In the genomic region with DNA sequence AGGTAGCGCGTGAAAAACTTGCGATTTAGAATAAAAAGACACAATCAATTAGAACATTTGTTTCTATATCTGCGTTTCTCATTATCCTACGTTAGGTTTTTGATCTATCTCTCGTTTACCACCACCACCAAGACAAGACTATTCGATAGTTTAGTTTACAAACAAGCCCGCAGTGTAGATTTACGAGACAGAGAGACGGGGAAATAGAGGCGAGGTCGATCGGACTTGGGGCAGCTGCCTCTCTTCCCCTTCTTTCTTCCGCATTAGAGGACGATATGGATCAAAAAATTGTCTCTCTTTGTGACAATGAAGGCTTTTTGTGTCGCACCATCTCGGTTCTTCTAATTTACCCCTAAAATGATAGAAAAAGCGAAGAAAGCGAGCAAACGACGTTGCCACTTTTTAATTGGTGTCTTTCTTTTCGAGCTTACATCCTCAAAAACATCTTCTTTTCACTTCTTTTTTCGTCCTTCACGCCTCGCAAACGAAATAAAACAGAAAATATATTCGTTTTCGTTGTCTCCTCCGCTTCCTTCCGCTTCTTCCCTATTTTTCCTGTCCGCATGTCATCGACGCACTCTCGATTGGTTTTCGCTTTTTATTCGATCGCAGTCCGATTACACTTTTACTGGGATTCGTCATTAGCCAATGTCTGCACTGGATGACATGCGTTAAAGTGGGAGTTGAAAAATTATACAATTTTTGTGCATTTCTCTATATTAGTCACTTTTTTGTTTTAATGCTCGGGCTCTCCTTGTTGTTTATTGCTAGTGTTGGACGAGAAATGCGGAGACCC, we compare ENCODE assay signal across 8 worm cellular contexts.
TF ChIP-seq lines count a peak whose summit lies in the region.

No protein-coding gene starts in this region.

TF ChIP-seq in whole organism, L1 larva, 84 proteins besides CTCF, POLR2A, EP300 and RAD21 (continues in another document):
- TF ChIP-seq lin-14 (GFP tag; optimal IDR thresholded peaks at IDR 0.05; lab: Kevin White, UChicago) (peak; percentile 78), nhr-28 (tag; optimal IDR thresholded peaks at IDR 0.05; lab: Kevin White, UChicago) (no peak), lir-3 (tag; optimal IDR thresholded peaks at IDR 0.05; lab: Kevin White, UChicago; ENCODE audit: poor library complexity) (no peak), jun-1 (tag; optimal IDR thresholded peaks at IDR 0.05; lab: Kevin White, UChicago) (no peak), ceh-82 (tag; optimal IDR thresholded peaks at IDR 0.05; lab: Kevin White, UChicago) (peak in 1 of 3 experiments; percentile 8), unc-130 (tag; optimal IDR thresholded peaks at IDR 0.05; lab: Kevin White, UChicago) (peak; percentile 5), hpl-2 (GFP tag; optimal IDR thresholded peaks at IDR 0.05; lab: Kevin White, UChicago) (no peak), dpl-1 (GFP tag; optimal IDR thresholded peaks at IDR 0.05; lab: Kevin White, UChicago) (peak in 1 of 3 experiments; percentile 9), mep-1 (tag; optimal IDR thresholded peaks at IDR 0.05; lab: Kevin White, UChicago) (peak; percentile 66)

TF ChIP-seq in whole organism, L2 larva, 48 proteins besides CTCF, POLR2A, EP300 and RAD21:
- TF ChIP-seq elt-1 (tag; optimal IDR thresholded peaks at IDR 0.05; lab: Kevin White, UChicago): no peak
- TF ChIP-seq sem-4 (tag; optimal IDR thresholded peaks at IDR 0.05; lab: Kevin White, UChicago): no peak
- peak in 1 of 2 experiments; percentile 25 for TF ChIP-seq lsy-2 (tag; optimal IDR thresholded peaks at IDR 0.05; lab: Kevin White, UChicago)
- TF ChIP-seq nhr-10 (tag; optimal IDR thresholded peaks at IDR 0.05; lab: Kevin White, UChicago): no peak
- peak; percentile 30 for TF ChIP-seq sma-9 (GFP tag; optimal IDR thresholded peaks at IDR 0.05; lab: Kevin White, UChicago)
- TF ChIP-seq sma-9 (tag; optimal IDR thresholded peaks at IDR 0.05; lab: Kevin White, UChicago): no peak
- peak; percentile 11 for TF ChIP-seq unc-55 (GFP tag; optimal IDR thresholded peaks at IDR 0.05; lab: Kevin White, UChicago)
- TF ChIP-seq C34F6.9 (tag; optimal IDR thresholded peaks at IDR 0.05; lab: Kevin White, UChicago): peak; percentile 26
- peak; percentile 5 for TF ChIP-seq nhr-21 (tag; optimal IDR thresholded peaks at IDR 0.05; lab: Kevin White, UChicago)
- TF ChIP-seq R02D3.7 (tag; optimal IDR thresholded peaks at IDR 0.05; lab: Kevin White, UChicago): no peak

TF ChIP-seq in whole organism, L3 larva, 47 proteins besides CTCF, POLR2A, EP300 and RAD21:
- TF ChIP-seq nhr-25 (tag; optimal IDR thresholded peaks at IDR 0.05; lab: Kevin White, UChicago) (peak; percentile 45), R02D3.7 (tag; optimal IDR thresholded peaks at IDR 0.05; lab: Kevin White, UChicago) (peak; percentile 28), nhr-23 (tag; optimal IDR thresholded peaks at IDR 0.05; lab: Kevin White, UChicago) (peak; percentile 33), ceh-28 (tag; optimal IDR thresholded peaks at IDR 0.05; lab: Kevin White, UChicago) (peak; percentile 49), fkh-2 (tag; optimal IDR thresholded peaks at IDR 0.05; lab: Kevin White, UChicago) (no peak), sea-2 (GFP tag; optimal IDR thresholded peaks at IDR 0.05; lab: Kevin White, UChicago) (no peak), hmg-11 (tag; optimal IDR thresholded peaks at IDR 0.05; lab: Kevin White, UChicago) (peak; percentile 20), pha-4 (tag; optimal IDR thresholded peaks at IDR 0.05; lab: Kevin White, UChicago) (peak; percentile 39)

TF ChIP-seq in whole organism, L4 larva, 104 proteins besides CTCF, POLR2A, EP300 and RAD21:
- TF ChIP-seq aha-1 (tag; lab: Kevin White, UChicago) (peak; percentile 92), mdl-1 (tag; optimal IDR thresholded peaks at IDR 0.05; lab: Kevin White, UChicago) (peak in 1 of 2 experiments; percentile 9), unc-62 (GFP tag; optimal IDR thresholded peaks at IDR 0.05 in 1 of 2; lab: Kevin White, UChicago) (peak in 1 of 2 experiments; percentile 90), unc-62 (tag; optimal IDR thresholded peaks at IDR 0.05; lab: Kevin White, UChicago) (no peak), T20F7.1 (GFP tag; optimal IDR thresholded peaks at IDR 0.05; lab: Kevin White, UChicago) (no peak), mxl-3 (GFP tag; optimal IDR thresholded peaks at IDR 0.05; lab: Kevin White, UChicago) (peak; percentile 45), nhr-28 (tag; optimal IDR thresholded peaks at IDR 0.05; lab: Kevin White, UChicago) (peak; percentile 27), pha-4 (GFP tag; IDR thresholded peaks at IDR 0.05; lab: Robert Waterston, UW) (no peak), pha-4 (tag; optimal IDR thresholded peaks at IDR 0.05; lab: Kevin White, UChicago) (no peak), lim-7 (GFP tag; IDR thresholded peaks at IDR 0.05; lab: Robert Waterston, UW) (no peak)
TF ChIP-seq in whole organism, L4 larva: peak in this region for 5.

TF ChIP-seq in whole organism, early embryonic, 17 proteins besides CTCF, POLR2A, EP300 and RAD21:
- TF ChIP-seq ama-1 (optimal IDR thresholded peaks at IDR 0.05; lab: Kevin White, UChicago): no peak
- TF ChIP-seq hmg-4 (GFP tag; optimal IDR thresholded peaks at IDR 0.05; lab: Kevin White, UChicago): peak; percentile 52

TF ChIP-seq in whole organism, late embryonic, 69 proteins besides CTCF, POLR2A, EP300 and RAD21:
- TF ChIP-seq unc-55 (GFP tag; optimal IDR thresholded peaks at IDR 0.05; lab: Kevin White, UChicago): peak; percentile 67
- no peak for TF ChIP-seq ceh-34 (tag; optimal IDR thresholded peaks at IDR 0.05; lab: Kevin White, UChicago)
- TF ChIP-seq unc-42 (tag; optimal IDR thresholded peaks at IDR 0.05; lab: Kevin White, UChicago): peak; percentile 37
- peak; percentile 28 for TF ChIP-seq nfya-1 (tag; optimal IDR thresholded peaks at IDR 0.05; lab: Kevin White, UChicago)

TF ChIP-seq in whole organism, midembryonic, 9 proteins besides CTCF, POLR2A, EP300 and RAD21:
- TF ChIP-seq ztf-29 (GFP tag; IDR thresholded peaks at IDR 0.05; lab: Robert Waterston, UW) (0 out of 2 replicates have a peak, but pooled peaks have one; percentile 11), ref-1 (GFP tag; conservative IDR thresholded peaks at IDR 0.05; lab: Robert Waterston, UW) (no peak), flt-1 (GFP tag; IDR thresholded peaks at IDR 0.05; lab: Robert Waterston, UW) (no peak), cog-1 (tag; optimal IDR thresholded peaks at IDR 0.05; lab: Kevin White, UChicago) (peak; percentile 55), klf-2 (GFP tag; conservative IDR thresholded peaks at IDR 0.05; lab: Robert Waterston, UW) (no peak), T22C8.4 (GFP tag; IDR thresholded peaks at IDR 0.05; lab: Robert Waterston, UW) (no peak), ztf-23 (GFP tag; IDR thresholded peaks at IDR 0.05; lab: Robert Waterston, UW) (no peak), med-1 (GFP tag; optimal IDR thresholded peaks at IDR 0.05; lab: Kevin White, UChicago; ENCODE audit: insufficient read depth) (no peak), tab-1 (GFP tag; IDR thresholded peaks at IDR 0.05; lab: Robert Waterston, UW) (no peak)

TF ChIP-seq in whole organism, mixed stage, embryonic, 35 proteins besides CTCF, POLR2A, EP300 and RAD21:
- no peak for TF ChIP-seq nhr-237 (tag; optimal IDR thresholded peaks at IDR 0.05; lab: Kevin White, UChicago)
- TF ChIP-seq unc-120 (tag; optimal IDR thresholded peaks at IDR 0.05; lab: Kevin White, UChicago; ENCODE audit: poor library complexity, severe bottlenecking): peak; percentile 38
- peak; percentile 65 for TF ChIP-seq ham-2 (GFP tag; optimal IDR thresholded peaks at IDR 0.05; lab: Kevin White, UChicago)
- TF ChIP-seq zip-8 (tag; optimal IDR thresholded peaks at IDR 0.05; lab: Kevin White, UChicago): no peak
- no peak for TF ChIP-seq bed-3 (GFP tag; optimal IDR thresholded peaks at IDR 0.05; lab: Kevin White, UChicago)
- no peak for TF ChIP-seq M03D4.4 (tag; optimal IDR thresholded peaks at IDR 0.05; lab: Kevin White, UChicago)
- TF ChIP-seq tbx-8 (GFP tag; optimal IDR thresholded peaks at IDR 0.05; lab: Kevin White, UChicago): no peak
- peak; percentile 69 for TF ChIP-seq blmp-1 (tag; optimal IDR thresholded peaks at IDR 0.05; lab: Kevin White, UChicago)
- peak; percentile 39 for TF ChIP-seq ceh-39 (tag; optimal IDR thresholded peaks at IDR 0.05; lab: Kevin White, UChicago)
- peak; percentile 39 for TF ChIP-seq unc-62 (GFP tag; optimal IDR thresholded peaks at IDR 0.05; lab: Kevin White, UChicago)
- TF ChIP-seq ces-1 (GFP tag; optimal IDR thresholded peaks at IDR 0.05; lab: Kevin White, UChicago): peak; percentile 3
- peak; percentile 91 for TF ChIP-seq hlh-1 (tag; optimal IDR thresholded peaks at IDR 0.05; lab: Kevin White, UChicago)
- no peak for TF ChIP-seq nhr-2 (tag; optimal IDR thresholded peaks at IDR 0.05; lab: Kevin White, UChicago)
- TF ChIP-seq snpc-4 (tag; optimal IDR thresholded peaks at IDR 0.05; lab: Kevin White, UChicago): no peak
- no peak for TF ChIP-seq cnd-1 (tag; optimal IDR thresholded peaks at IDR 0.05; lab: Kevin White, UChicago)
- no peak for TF ChIP-seq mab-5 (tag; optimal IDR thresholded peaks at IDR 0.05; lab: Kevin White, UChicago)
- peak; percentile 41 for TF ChIP-seq elt-1 (tag; optimal IDR thresholded peaks at IDR 0.05; lab: Kevin White, UChicago; ENCODE audit: borderline replicate concordance, insufficient read depth)
- no peak for TF ChIP-seq nhr-76 (tag; optimal IDR thresholded peaks at IDR 0.05; lab: Kevin White, UChicago)
- TF ChIP-seq mep-1 (tag; optimal IDR thresholded peaks at IDR 0.05; lab: Kevin White, UChicago): peak; percentile 7
- no peak for TF ChIP-seq sptf-1 (tag; optimal IDR thresholded peaks at IDR 0.05; lab: Kevin White, UChicago)
- TF ChIP-seq elt-3 (tag; optimal IDR thresholded peaks at IDR 0.05; lab: Kevin White, UChicago): no peak
- no peak for TF ChIP-seq flh-1 (GFP tag; optimal IDR thresholded peaks at IDR 0.05; lab: Kevin White, UChicago)
